Fruit fly (Drosophila melanogaster): ENCODE results near the gene CG3982.

The CG3982 gene

dm6 chr3L:9372278-9372975 is 44.8 kb downstream of the CG3982 start, which contains the start of the genes Hsp67Bc, CG4456 and Hsp22 (continued):
- TF ChIP-seq Sin3A (optimal IDR thresholded peaks at IDR 0.05) (no peak), Jarid2 (GFP tag; optimal IDR thresholded peaks at IDR 0.05) (peak; percentile 35), knrl (GFP tag; IDR thresholded peaks at IDR 0.05; ENCODE audit: partially characterized antibody) (no peak), CG12391 (tag; optimal IDR thresholded peaks at IDR 0.05) (no peak), nom (GFP tag; optimal IDR thresholded peaks at IDR 0.05) (no peak), CG10321 (GFP tag; IDR thresholded peaks at IDR 0.05) (no peak), CG12942 (GFP tag; optimal IDR thresholded peaks at IDR 0.05) (no peak), bbx (GFP tag; IDR thresholded peaks at IDR 0.05; ENCODE audit: partially characterized antibody) (peak; percentile 24; the same call in 1 of the 2 replicates), nerfin-2 (GFP tag; IDR thresholded peaks at IDR 0.05; ENCODE audit: partially characterized antibody) (no peak), Doc3 (GFP tag; IDR thresholded peaks at IDR 0.05; ENCODE audit: partially characterized antibody) (no peak), CG8281 (tag; optimal IDR thresholded peaks at IDR 0.05) (no peak), CG15601 (tag; optimal IDR thresholded peaks at IDR 0.05) (peak; percentile 30), lab (GFP tag; optimal IDR thresholded peaks at IDR 0.05) (no peak), CG17186 (GFP tag; optimal IDR thresholded peaks at IDR 0.05) (no peak), CG6175 (GFP tag; IDR thresholded peaks at IDR 0.05) (no peak), lola (GFP tag; optimal IDR thresholded peaks at IDR 0.05) (no peak), gce (GFP tag; IDR thresholded peaks at IDR 0.05) (0 out of 3 replicates have a peak, but pooled peaks have one; percentile 50), Nf-YB (GFP tag; optimal IDR thresholded peaks at IDR 0.05) (no peak), ems (GFP tag; optimal IDR thresholded peaks at IDR 0.05) (no peak), schlank (tag; optimal IDR thresholded peaks at IDR 0.05) (no peak), insv (GFP tag; optimal IDR thresholded peaks at IDR 0.05) (no peak), CG4854 (GFP tag; optimal IDR thresholded peaks at IDR 0.05) (no peak), corto (GFP tag; optimal IDR thresholded peaks at IDR 0.05) (no peak), ranshi (GFP tag; IDR thresholded peaks at IDR 0.05) (no peak), CG34376 (GFP tag; optimal IDR thresholded peaks at IDR 0.05) (peak; percentile 48), fru (optimal IDR thresholded peaks at IDR 0.05) (no peak), CG17829 (tag; optimal IDR thresholded peaks at IDR 0.05) (no peak), CG34422 (GFP tag; IDR thresholded peaks at IDR 0.05) (no peak), sima (GFP tag; optimal IDR thresholded peaks at IDR 0.05) (no peak), chinmo (GFP tag; IDR thresholded peaks at IDR 0.05; ENCODE audit: partially characterized antibody) (peak; percentile 47; the same call in 1 of the 4 replicates), p53 (GFP tag; optimal IDR thresholded peaks at IDR 0.05) (no peak), tna (GFP tag; IDR thresholded peaks at IDR 0.05; ENCODE audit: partially characterized antibody) (no peak), CG2889 (GFP tag; IDR thresholded peaks at IDR 0.05) (no peak), twi (tag; optimal IDR thresholded peaks at IDR 0.05) (no peak), slbo (GFP tag; IDR thresholded peaks at IDR 0.05) (no peak), CG7786 (GFP tag; optimal IDR thresholded peaks at IDR 0.05) (no peak), sug (tag; optimal IDR thresholded peaks at IDR 0.05) (peak; percentile 27), dati (GFP tag; IDR thresholded peaks at IDR 0.05) (no peak), Dfd (GFP tag; optimal IDR thresholded peaks at IDR 0.05) (no peak), hbn (GFP tag; IDR thresholded peaks at IDR 0.05; ENCODE audit: partially characterized antibody) (no peak), Ssrp (tag; optimal IDR thresholded peaks at IDR 0.05) (no peak), Rfx (GFP tag; IDR thresholded peaks at IDR 0.05) (0 out of 2 replicates have a peak, but pooled peaks have one; percentile 14), tll (GFP tag; optimal IDR thresholded peaks at IDR 0.05) (no peak), CG10654 (GFP tag; optimal IDR thresholded peaks at IDR 0.05) (no peak), Sry-β (GFP tag; optimal IDR thresholded peaks at IDR 0.05) (no peak), kah (GFP tag; optimal IDR thresholded peaks at IDR 0.05) (no peak), Fer1 (GFP tag; optimal IDR thresholded peaks at IDR 0.05) (peak; percentile 14), CHES-1-like (GFP tag; optimal IDR thresholded peaks at IDR 0.05) (no peak), en (GFP tag; optimal IDR thresholded peaks at IDR 0.05) (no peak)

Data from whole organism, embryonic.